Worm (Caenorhabditis elegans) whole organism, young adult: ENCODE results near the gene sri-6.

Experiments used
- B0035.1 ChIP-seq: sonication (generic microtip); optimal IDR thresholded peaks from 2 replicates; lab custom pipeline; 2016; ENCODE audit warnings: missing genetic modification characterization, mild to moderate bottlenecking, missing compliant biosample characterization, missing genotype, missing genetic modification reagents
- C06A6.2 ChIP-seq: fragments of 200-800 bp; sonication (Bioruptor generic); conservative IDR thresholded peaks from 2 replicates; pipeline ENCODE4 v1.3.6; 2022; ENCODE audit warnings: missing genetic modification characterization, missing compliant biosample characterization
- D2030.7 ChIP-seq: fragments of 200-800 bp; sonication (Bioruptor generic); IDR thresholded peaks from 2 replicates; pipeline ENCODE4 v1.3.6; 2022; ENCODE audit warnings: missing genetic modification reagents, missing genetic modification characterization, missing compliant biosample characterization
- F23B12.7 ChIP-seq: sonication (generic microtip); optimal IDR thresholded peaks from 2 replicates; lab custom pipeline; 2017; ENCODE audit warnings: missing genetic modification characterization, mild to moderate bottlenecking, missing compliant biosample characterization, antibody characterized with exemption, moderate library complexity; ENCODE audit not compliant: insufficient read depth
- F57A8.1 ChIP-seq: fragments of 200-800 bp; sonication (Bioruptor generic); optimal IDR thresholded peaks from 2 replicates; lab custom pipeline; 2018; ENCODE audit warnings: mild to moderate bottlenecking, missing genetic modification characterization, moderate library complexity, missing compliant biosample characterization
- K11D2.4 ChIP-seq: fragments of 200-800 bp; sonication (Bioruptor generic); IDR thresholded peaks from 2 replicates; pipeline ENCODE4 v1.3.6; 2022; ENCODE audit warnings: missing genetic modification reagents, missing genetic modification characterization, missing compliant biosample characterization
- K12H6.12 ChIP-seq: fragments of 200-800 bp; sonication (Bioruptor generic); optimal IDR thresholded peaks from 2 replicates; lab custom pipeline; 2018; ENCODE audit warnings: mild to moderate bottlenecking, missing genetic modification characterization, missing compliant biosample characterization
- ama-1 ChIP-seq, 3 experiments: fragments of 150-350 bp in 1 of 3; sonication (generic microtip) in 2 of 3; optimal IDR thresholded peaks; 2 replicates each; lab custom pipeline; 2014 to 2018; ENCODE audit warnings: missing biosample characterization in 2 of 3, missing genetic modification characterization in 2 of 3, missing genetic modification reagents in 2 of 3
- aptf-3 ChIP-seq: fragments of 200-800 bp; sonication (Bioruptor generic); IDR thresholded peaks from 2 replicates; pipeline ENCODE4 v1.3.6; 2022; ENCODE audit warnings: missing genetic modification characterization, missing compliant biosample characterization
- attf-3 ChIP-seq: fragments of 200-800 bp; sonication (Bioruptor generic); conservative IDR thresholded peaks from 2 replicates; pipeline ENCODE4 v1.3.6; 2022; ENCODE audit warnings: missing genetic modification reagents, missing genetic modification characterization, missing compliant biosample characterization
- ccch-3 ChIP-seq: fragments of 200-800 bp; sonication (Bioruptor generic); optimal IDR thresholded peaks from 2 replicates; lab custom pipeline; 2018; ENCODE audit warnings: mild to moderate bottlenecking, missing genetic modification characterization, missing compliant biosample characterization
- ceh-79 ChIP-seq: sonication (generic microtip); optimal IDR thresholded peaks from 2 replicates; lab custom pipeline; 2017; ENCODE audit warnings: mild to moderate bottlenecking, missing genetic modification characterization, missing compliant biosample characterization
- ceh-91 ChIP-seq: fragments of 200-800 bp; sonication (Bioruptor generic); IDR thresholded peaks from 2 replicates; pipeline ENCODE4 v1.3.6; 2022; ENCODE audit warnings: missing genetic modification reagents, missing genetic modification characterization, missing compliant biosample characterization
- chd-7 ChIP-seq: sonication (generic microtip); optimal IDR thresholded peaks from 2 replicates; lab custom pipeline; 2016; ENCODE audit warnings: mild to moderate bottlenecking, missing genetic modification characterization, moderate library complexity, missing compliant biosample characterization
- dox-1 ChIP-seq: fragments of 200-800 bp; sonication (Bioruptor generic); IDR thresholded peaks from 2 replicates; pipeline ENCODE4 v1.3.6; 2022; ENCODE audit warnings: missing genetic modification reagents, missing genetic modification characterization, missing compliant biosample characterization
- efl-1 ChIP-seq: fragments of 150-350 bp; optimal IDR thresholded peaks from 2 replicates; lab custom pipeline; 2014; ENCODE audit warnings: missing biosample characterization, missing genetic modification reagents, missing genetic modification characterization
- ekl-4 ChIP-seq: fragments of 200-800 bp; sonication (Bioruptor generic); IDR thresholded peaks from 2 replicates; pipeline ENCODE4 v1.3.6; 2022; ENCODE audit warnings: missing genetic modification reagents, missing genetic modification characterization, missing compliant biosample characterization
- ets-4 ChIP-seq: fragments of 200-800 bp; sonication (Bioruptor generic); optimal IDR thresholded peaks from 2 replicates; lab custom pipeline; 2018; ENCODE audit warnings: mild to moderate bottlenecking, missing genetic modification characterization, missing compliant biosample characterization
- hlh-12 ChIP-seq: sonication (generic microtip); optimal IDR thresholded peaks from 2 replicates; lab custom pipeline; 2016; ENCODE audit warnings: missing genetic modification characterization, missing compliant biosample characterization
- hlh-26 ChIP-seq: fragments of 200-800 bp; sonication (Bioruptor generic); conservative IDR thresholded peaks from 2 replicates; pipeline ENCODE4 v1.3.6; 2022; ENCODE audit warnings: missing genetic modification reagents, missing genetic modification characterization, missing compliant biosample characterization
- hmg-1.2 ChIP-seq: fragments of 200-800 bp; sonication (Bioruptor generic); IDR thresholded peaks from 2 replicates; pipeline ENCODE4 v1.3.6; 2022; ENCODE audit warnings: missing genetic modification reagents, missing genetic modification characterization, missing compliant biosample characterization
- hsf-1 ChIP-seq: fragments of 200-800 bp; sonication (Bioruptor generic); IDR thresholded peaks from 2 replicates; pipeline ENCODE4 v1.3.6; 2022; ENCODE audit warnings: missing genetic modification reagents, missing genetic modification characterization, missing compliant biosample characterization
- let-607 ChIP-seq, 2 experiments: fragments of 200-800 bp in 1 of 2; sonication (Bioruptor generic) in 1 of 2; sonication (generic microtip) in 1 of 2; optimal IDR thresholded peaks; 2 replicates each; lab custom pipeline; 2016 to 2018; ENCODE audit warnings: mild to moderate bottlenecking in 2 of 2, missing compliant biosample characterization in 2 of 2, missing genetic modification characterization in 2 of 2, moderate library complexity in 2 of 2, missing genotype in 1 of 2
- lin-40 ChIP-seq: sonication (generic microtip); optimal IDR thresholded peaks from 2 replicates; lab custom pipeline; 2016; ENCODE audit warnings: missing genetic modification characterization, mild to moderate bottlenecking, missing compliant biosample characterization, missing genotype, missing genetic modification reagents
- lin-54 ChIP-seq: fragments of 200-800 bp; sonication (Bioruptor generic); optimal IDR thresholded peaks from 2 replicates; lab custom pipeline; 2018; ENCODE audit warnings: mild to moderate bottlenecking, missing genetic modification characterization, missing compliant biosample characterization
- lsy-27 ChIP-seq: sonication (generic microtip); optimal IDR thresholded peaks from 2 replicates; lab custom pipeline; 2017; ENCODE audit warnings: missing genetic modification characterization, mild to moderate bottlenecking, missing compliant biosample characterization, antibody characterized with exemption, missing genotype, borderline replicate concordance; ENCODE audit not compliant: insufficient read depth
- madf-8 ChIP-seq: fragments of 200-800 bp; sonication (Bioruptor generic); conservative IDR thresholded peaks from 2 replicates; pipeline ENCODE4 v1.3.6; 2022; ENCODE audit warnings: missing genetic modification reagents, missing genetic modification characterization, missing compliant biosample characterization
- mcd-1 ChIP-seq: fragments of 200-800 bp; sonication (Bioruptor generic); IDR thresholded peaks from 2 replicates; pipeline ENCODE4 v1.3.6; 2022; ENCODE audit warnings: missing genetic modification reagents, missing genetic modification characterization, missing compliant biosample characterization
- nfya-1 ChIP-seq: sonication (generic microtip); optimal IDR thresholded peaks from 2 replicates; lab custom pipeline; 2017; ENCODE audit warnings: antibody characterized with exemption, missing compliant biosample characterization, missing genetic modification characterization, borderline replicate concordance; ENCODE audit not compliant: insufficient read depth
- repo-1 ChIP-seq: sonication (generic microtip); optimal IDR thresholded peaks from 2 replicates; lab custom pipeline; 2017; ENCODE audit warnings: mild to moderate bottlenecking, missing genetic modification characterization, missing compliant biosample characterization
- sdz-38 ChIP-seq: sonication (generic microtip); optimal IDR thresholded peaks from 2 replicates; lab custom pipeline; 2016; ENCODE audit warnings: missing genotype, missing genetic modification characterization, missing compliant biosample characterization
- sea-2 ChIP-seq: fragments of 200-800 bp; sonication (Bioruptor generic); IDR thresholded peaks from 2 replicates; pipeline ENCODE4 v1.3.6; 2022; ENCODE audit warnings: missing genetic modification characterization, missing compliant biosample characterization
- snpc-1.1 ChIP-seq: sonication (generic microtip); optimal IDR thresholded peaks from 2 replicates; lab custom pipeline; 2017; ENCODE audit warnings: missing genetic modification characterization, mild to moderate bottlenecking, missing compliant biosample characterization, antibody characterized with exemption, moderate library complexity, missing genotype, missing genetic modification reagents; ENCODE audit not compliant: insufficient read depth
- snpc-1.3 ChIP-seq: sonication (generic microtip); optimal IDR thresholded peaks from 2 replicates; lab custom pipeline; 2017; ENCODE audit warnings: missing genetic modification characterization, mild to moderate bottlenecking, missing compliant biosample characterization, antibody characterized with exemption, moderate library complexity, missing genotype, missing genetic modification reagents; ENCODE audit not compliant: insufficient read depth
- snpc-3.4 ChIP-seq: sonication (generic microtip); optimal IDR thresholded peaks from 2 replicates; lab custom pipeline; 2017; ENCODE audit warnings: missing genetic modification characterization, mild to moderate bottlenecking, missing compliant biosample characterization, antibody characterized with exemption, moderate library complexity, missing genotype, missing genetic modification reagents
- snpc-4 ChIP-seq, 5 experiments: fragments of 150-350 bp in 1 of 5; sonication (generic microtip) in 4 of 5; optimal IDR thresholded peaks; 2 replicates each; lab custom pipeline; 2014 to 2018; ENCODE audit warnings: missing genetic modification characterization in 5 of 5, missing biosample characterization in 3 of 5, antibody characterized with exemption in 2 of 5, mild to moderate bottlenecking in 2 of 5, missing compliant biosample characterization in 2 of 5, missing genotype in 2 of 5, moderate library complexity in 2 of 5, missing genetic modification reagents in 1 of 5
- tbx-9 ChIP-seq: sonication (generic microtip); optimal IDR thresholded peaks from 2 replicates; lab custom pipeline; 2016; ENCODE audit warnings: borderline replicate concordance, missing genetic modification characterization, inconsistent platforms, missing compliant biosample characterization
- unc-130 ChIP-seq: sonication (generic microtip); optimal IDR thresholded peaks from 2 replicates; lab custom pipeline; 2016; ENCODE audit warnings: missing genetic modification reagents, missing genetic modification characterization, missing compliant biosample characterization
- unc-62 ChIP-seq: fragments of 150-350 bp; optimal IDR thresholded peaks from 2 replicates; lab custom pipeline; 2014; ENCODE audit warnings: missing biosample characterization, missing genetic modification reagents, missing genetic modification characterization
- zim-3 ChIP-seq: sonication (generic microtip); optimal IDR thresholded peaks from 2 replicates; lab custom pipeline; 2017; ENCODE audit warnings: mild to moderate bottlenecking, missing genetic modification characterization, moderate library complexity, missing compliant biosample characterization
- ztf-18 ChIP-seq: sonication (generic microtip); optimal IDR thresholded peaks from 2 replicates; lab custom pipeline; 2016; ENCODE audit warnings: missing genotype, mild to moderate bottlenecking, missing genetic modification characterization, missing compliant biosample characterization
- ztf-3 ChIP-seq: fragments of 200-800 bp; sonication (Bioruptor generic); optimal IDR thresholded peaks from 2 replicates; lab custom pipeline; 2018; ENCODE audit warnings: mild to moderate bottlenecking, missing genetic modification characterization, missing compliant biosample characterization

The sri-6 gene

ce11 chrV:13157073-13157472 is 28.4 kb upstream of the sri-6 start:
- TF ChIP-seq hsf-1: no peak
- no peak for TF ChIP-seq ztf-18 (tag; lab: Kevin White, UChicago)
- no peak for TF ChIP-seq ztf-3
- no peak for TF ChIP-seq let-607 (tag; optimal IDR thresholded peaks at IDR 0.05; lab: Kevin White, UChicago)

ce11 chrV:13161052-13161451 is 24.4 kb upstream of the sri-6 start:
- TF ChIP-seq zim-3 (no peak), attf-3 (GFP tag; lab: Robert Waterston, UW) (no peak), hlh-26 (GFP tag; lab: Robert Waterston, UW) (no peak), unc-62 (GFP tag; lab: Kevin White, UChicago) (no peak), K12H6.12 (tag; lab: Kevin White, UChicago) (no peak), snpc-1.3 (tag; lab: Kevin White, UChicago) (no peak), C06A6.2 (no peak), madf-8 (GFP tag; lab: Robert Waterston, UW) (no peak), hsf-1 (no peak), unc-130 (GFP tag; lab: Kevin White, UChicago) (no peak), nfya-1 (tag; lab: Kevin White, UChicago) (no peak), ama-1 (optimal IDR thresholded peaks at IDR 0.05; lab: Kevin White, UChicago) (no peak), ama-1 (GFP tag; optimal IDR thresholded peaks at IDR 0.05; lab: Kevin White, UChicago) (no peak), lsy-27 (tag; lab: Kevin White, UChicago) (no peak)

ce11 chrV:13162885-13163284 is 22.6 kb upstream of the sri-6 start:
- TF ChIP-seq snpc-3.4: peak; percentile 4
- TF ChIP-seq sea-2 (GFP tag; lab: Robert Waterston, UW): no peak
- peak; percentile 68 for TF ChIP-seq hmg-1.2 (GFP tag; lab: Robert Waterston, UW)
- TF ChIP-seq snpc-4 (GFP tag; optimal IDR thresholded peaks at IDR 0.05; lab: Kevin White, UChicago): peak; percentile 46
- peak; percentile 12 to 88 (median 76) for TF ChIP-seq snpc-4 (tag; optimal IDR thresholded peaks at IDR 0.05; lab: Kevin White, UChicago)
- TF ChIP-seq snpc-1.1: peak; percentile 86
- TF ChIP-seq, all 124 proteins: peak for 4

ce11 chrV:13163841-13164240 is 21.6 kb upstream of the sri-6 start:
- TF ChIP-seq aptf-3 (no peak), B0035.1 (no peak), ets-4 (GFP tag; lab: Kevin White, UChicago) (peak; percentile 47), let-607 (tag; optimal IDR thresholded peaks at IDR 0.05; lab: Kevin White, UChicago) (peak; percentile 65 to 94), hlh-12 (tag; lab: Kevin White, UChicago) (no peak), tbx-9 (tag; lab: Kevin White, UChicago) (no peak), dox-1 (peak; percentile 58), lin-54 (GFP tag; lab: Kevin White, UChicago) (peak; percentile 18), ccch-3 (no peak), lin-40 (tag; lab: Kevin White, UChicago) (no peak), repo-1 (peak; percentile 33), F57A8.1 (GFP tag; lab: Kevin White, UChicago) (no peak), mcd-1 (peak; percentile 33; the same call in 1 of the 2 replicates), K11D2.4 (GFP tag; lab: Robert Waterston, UW) (no peak), ceh-79 (no peak), sdz-38 (tag; lab: Kevin White, UChicago) (no peak), hsf-1 (no peak), efl-1 (no peak), snpc-3.4 (no peak), F23B12.7 (peak; percentile 63), chd-7 (tag; lab: Kevin White, UChicago) (no peak), ekl-4 (GFP tag; lab: Robert Waterston, UW) (no peak), ceh-91 (GFP tag; lab: Robert Waterston, UW) (no peak), D2030.7 (GFP tag; lab: Robert Waterston, UW) (no peak), lsy-27 (tag; lab: Kevin White, UChicago) (no peak)
